Worm (Caenorhabditis elegans) whole organism, L1 larva: ENCODE measurements around the gene C05B5.8.

Experiments used
- aha-1 ChIP-seq: fragments of 150-350 bp; optimal IDR thresholded peaks from 2 replicates; lab custom pipeline; 2014; ENCODE audit warnings: missing biosample characterization, missing genetic modification characterization
- efl-3 ChIP-seq: fragments of 200-800 bp; sonication (Bioruptor generic); optimal IDR thresholded peaks from 2 replicates; lab custom pipeline; 2018; ENCODE audit warnings: mild to moderate bottlenecking, missing genetic modification characterization, missing compliant biosample characterization
- egl-27 ChIP-seq, 2 experiments: fragments of 150-350 bp in 1 of 2; sonication (generic microtip); optimal IDR thresholded peaks; 3 replicates each; lab custom pipeline; 2017 to 2018; ENCODE audit warnings: missing biosample characterization in 2 of 2, missing genetic modification characterization in 2 of 2, missing genetic modification reagents in 2 of 2
- ets-5 ChIP-seq: fragments of 200-800 bp; sonication (Bioruptor generic); IDR thresholded peaks from 2 replicates; pipeline ENCODE4 v1.3.6; 2022; ENCODE audit warnings: missing genetic modification characterization, missing compliant biosample characterization
- fkh-10 ChIP-seq: sonication (generic microtip); optimal IDR thresholded peaks from 2 replicates; lab custom pipeline; 2017; ENCODE audit warnings: missing biosample characterization, missing genetic modification reagents, missing genetic modification characterization
- isw-1 ChIP-seq: fragments of 200-800 bp; sonication (Bioruptor generic); IDR thresholded peaks from 2 replicates; pipeline ENCODE4 v1.3.6; 2022; ENCODE audit warnings: missing genetic modification characterization, missing compliant biosample characterization
- jun-1 ChIP-seq: fragments of 150-350 bp; optimal IDR thresholded peaks from 2 replicates; lab custom pipeline; 2014; ENCODE audit warnings: missing biosample characterization, missing genetic modification reagents, missing genetic modification characterization
- lin-39 ChIP-seq: fragments of 150-350 bp; optimal IDR thresholded peaks from 2 replicates; lab custom pipeline; 2014; ENCODE audit warnings: missing biosample characterization, missing genetic modification reagents, missing genetic modification characterization
- lir-3 ChIP-seq: sonication (generic microtip); optimal IDR thresholded peaks from 2 replicates; lab custom pipeline; 2016; ENCODE audit warnings: mild to moderate bottlenecking, missing genetic modification characterization, moderate library complexity, missing compliant biosample characterization; ENCODE audit not compliant: poor library complexity
- mdl-1 ChIP-seq, 2 experiments: fragments of 150-350 bp; optimal IDR thresholded peaks; 2 replicates each; lab custom pipeline; 2014 to 2017; ENCODE audit warnings: missing biosample characterization in 2 of 2, missing genetic modification characterization in 2 of 2, inconsistent platforms in 1 of 2
- nhr-11 ChIP-seq: fragments of 150-350 bp; optimal IDR thresholded peaks from 2 replicates; lab custom pipeline; 2014; ENCODE audit warnings: missing biosample characterization, missing genetic modification characterization
- nhr-71 ChIP-seq: sonication (generic microtip); optimal IDR thresholded peaks from 2 replicates; lab custom pipeline; 2016; ENCODE audit warnings: mild to moderate bottlenecking, missing genetic modification characterization, moderate library complexity, missing compliant biosample characterization
- nhr-90 ChIP-seq: sonication (generic microtip); optimal IDR thresholded peaks from 2 replicates; lab custom pipeline; 2016; ENCODE audit warnings: mild to moderate bottlenecking, missing genetic modification characterization, missing compliant biosample characterization; ENCODE audit not compliant: poor library complexity
- unc-130 ChIP-seq: fragments of 150-350 bp; optimal IDR thresholded peaks from 2 replicates; lab custom pipeline; 2017; ENCODE audit warnings: missing biosample characterization, missing genetic modification characterization, inconsistent platforms

DNA sequence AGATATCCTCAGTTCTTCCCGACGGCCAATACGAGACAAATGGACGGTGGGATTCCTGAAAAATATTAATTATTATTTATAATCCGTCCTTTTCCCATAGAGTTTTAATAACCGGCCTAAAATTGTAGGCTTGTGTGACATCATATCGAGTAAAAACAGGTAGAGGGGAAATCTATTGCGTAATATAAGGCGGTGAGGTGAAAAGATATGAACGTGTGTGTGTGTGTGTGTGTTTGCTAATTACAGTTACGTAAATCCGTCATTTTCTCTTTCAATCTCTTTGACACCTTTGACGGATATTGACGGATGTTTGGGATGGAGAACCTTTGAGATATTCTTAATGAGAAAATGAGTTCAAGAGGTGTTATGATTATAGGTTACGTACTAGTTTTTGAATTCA is 41.1 kb downstream of the C05B5.8 start:
- TF ChIP-seq aha-1 (tag; lab: Kevin White, UChicago) (no peak), nhr-71 (tag; lab: Kevin White, UChicago) (no peak), nhr-11 (tag; lab: Kevin White, UChicago) (no peak), nhr-90 (tag; lab: Kevin White, UChicago) (no peak), lir-3 (no peak), egl-27 (tag; optimal IDR thresholded peaks at IDR 0.05; lab: Kevin White, UChicago) (no peak), lin-39 (tag; lab: Kevin White, UChicago) (no peak), mdl-1 (tag; optimal IDR thresholded peaks at IDR 0.05; lab: Kevin White, UChicago) (no peak), unc-130 (tag; lab: Kevin White, UChicago) (no peak), efl-3 (GFP tag; lab: Kevin White, UChicago) (no peak), isw-1 (no peak), jun-1 (tag; lab: Kevin White, UChicago) (no peak), ets-5 (GFP tag; lab: Robert Waterston, UW) (no peak), fkh-10 (GFP tag; lab: Kevin White, UChicago) (no peak)
